Fruit fly (Drosophila melanogaster): ENCODE measurements around the gene CG31635.

DNA sequence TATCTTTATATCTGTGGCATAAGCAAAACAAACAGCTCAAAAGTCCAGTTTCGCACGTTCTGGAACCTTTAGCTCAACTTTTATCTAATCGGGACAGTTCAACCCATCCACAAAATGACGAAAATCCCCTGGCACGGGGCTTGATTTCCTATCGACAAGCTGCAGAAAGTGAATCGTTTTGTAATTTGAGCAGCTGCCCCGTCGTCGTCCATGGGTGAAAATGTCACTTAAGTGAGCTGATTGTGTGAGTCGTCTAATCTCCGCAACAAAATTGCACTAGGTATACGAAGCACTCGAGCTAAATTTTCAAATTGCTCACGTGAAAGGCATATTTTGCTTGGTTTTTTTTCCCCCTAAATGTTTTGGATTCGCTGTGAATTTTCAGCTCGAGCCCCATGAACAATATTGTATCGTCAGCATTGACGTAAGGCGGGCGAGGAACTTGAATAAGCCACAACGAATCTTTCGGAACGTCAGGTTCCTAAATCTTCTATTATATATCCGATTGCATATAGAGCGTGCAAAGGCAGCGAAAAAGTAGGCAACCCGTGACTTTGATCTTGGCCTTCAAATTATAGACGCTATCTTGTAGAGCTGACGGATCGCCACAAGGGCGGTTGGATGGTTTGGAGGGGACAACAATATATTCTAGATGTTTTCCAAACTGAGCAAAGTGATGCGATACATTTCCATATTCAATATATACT is 34.5 kb downstream of the CG31635 start:
- TF ChIP-seq dan (GFP tag; IDR thresholded peaks at IDR 0.05) (no peak), CG18476 (GFP tag; optimal IDR thresholded peaks at IDR 0.05) (no peak), slp2 (GFP tag; optimal IDR thresholded peaks at IDR 0.05) (no peak), chif (GFP tag; optimal IDR thresholded peaks at IDR 0.05) (no peak), CG9609 (GFP tag; optimal IDR thresholded peaks at IDR 0.05) (no peak), sisA (GFP tag; IDR thresholded peaks at IDR 0.05) (no peak), h (optimal IDR thresholded peaks at IDR 0.05) (no peak), CG12104 (GFP tag; optimal IDR thresholded peaks at IDR 0.05) (no peak), wdn (GFP tag; IDR thresholded peaks at IDR 0.05) (no peak), CG8765 (GFP tag; IDR thresholded peaks at IDR 0.05) (no peak), scrt (GFP tag; optimal IDR thresholded peaks at IDR 0.05) (no peak), Sox102F (GFP tag; optimal IDR thresholded peaks at IDR 0.05) (no peak), CG9727 (GFP tag; optimal IDR thresholded peaks at IDR 0.05) (no peak), CG31365 (tag; optimal IDR thresholded peaks at IDR 0.05) (no peak)

Data from whole organism, embryonic.